3 fruit fly cellular contexts compared by ENCODE assay signal in the genomic region with DNA sequence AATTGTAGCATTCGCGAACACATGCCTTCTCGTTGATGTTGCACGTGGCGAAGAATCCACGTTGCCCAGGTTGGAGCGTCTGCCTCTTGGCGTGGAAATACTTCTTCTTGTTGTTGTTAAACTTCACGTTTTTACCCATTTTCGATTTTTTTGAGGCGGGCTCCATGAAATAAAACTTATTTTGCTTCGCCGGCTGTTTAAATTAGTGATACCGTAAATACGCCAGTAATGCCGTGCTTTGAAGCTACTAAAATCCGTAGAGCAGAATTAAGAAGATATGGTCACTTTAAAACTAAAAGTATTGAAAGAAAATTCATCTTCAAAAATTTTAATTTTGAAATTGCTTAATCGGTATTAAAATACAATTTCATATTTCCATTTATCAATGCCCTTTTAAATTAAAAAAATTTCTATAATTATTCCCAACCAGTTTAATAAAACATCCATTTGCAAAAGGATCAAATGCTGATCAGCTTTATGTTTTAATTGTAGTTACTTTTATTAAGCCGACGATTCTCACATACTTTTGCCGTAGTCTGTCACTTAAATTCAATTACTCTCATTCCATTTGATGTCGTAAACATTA.
TF ChIP-seq lines count a peak whose summit lies in the region.

A gene (minus strand): TSS at position 228 of the 586 bp plus-strand sequence.

- no peak for TF ChIP-seq CTCF in whole organism, embryonic (GFP tag; optimal IDR thresholded peaks at IDR 0.05; lab: Kevin White, UChicago)

TF ChIP-seq in whole organism, adult, 20 proteins besides CTCF, POLR2A, EP300 and RAD21:
- TF ChIP-seq ovo (GFP tag; optimal IDR thresholded peaks at IDR 0.05; lab: Kevin White, UChicago) (no peak), pad (GFP tag; optimal IDR thresholded peaks at IDR 0.05; lab: Kevin White, UChicago) (no peak), CG7045 (GFP tag; optimal IDR thresholded peaks at IDR 0.05; lab: Kevin White, UChicago) (no peak), kay (GFP tag; lab: Kevin White, UChicago; ENCODE audit: borderline replicate concordance) (peak; percentile 85), CG1620 (GFP tag; optimal IDR thresholded peaks at IDR 0.05; lab: Kevin White, UChicago) (no peak), tj (GFP tag; optimal IDR thresholded peaks at IDR 0.05; lab: Kevin White, UChicago) (peak; percentile 4)

TF ChIP-seq in whole organism, embryonic, 481 proteins besides CTCF, POLR2A, EP300 and RAD21:
- TF ChIP-seq Hsf (GFP tag; optimal IDR thresholded peaks at IDR 0.05; lab: Kevin White, UChicago): no peak
- peak; percentile 25 for TF ChIP-seq BEAF-32 (GFP tag; optimal IDR thresholded peaks at IDR 0.05; lab: Kevin White, UChicago)
- TF ChIP-seq CG18619 (GFP tag; optimal IDR thresholded peaks at IDR 0.05; lab: Kevin White, UChicago): no peak
- TF ChIP-seq CG9797 (GFP tag; optimal IDR thresholded peaks at IDR 0.05; lab: Kevin White, UChicago): peak; percentile 70
- no peak for TF ChIP-seq CG10565 (GFP tag; optimal IDR thresholded peaks at IDR 0.05; lab: Kevin White, UChicago)
- peak; percentile 29; the same call in 1 of the 2 replicates for TF ChIP-seq CG13287 (GFP tag; IDR thresholded peaks at IDR 0.05; lab: Robert Waterston, UW; ENCODE audit: partially characterized antibody)
- no peak for TF ChIP-seq kah (GFP tag; optimal IDR thresholded peaks at IDR 0.05; lab: Kevin White, UChicago)
- TF ChIP-seq MBD-R2 (GFP tag; IDR thresholded peaks at IDR 0.05; lab: Robert Waterston, UW): peak; percentile 68
- peak; percentile 43 for TF ChIP-seq dm (GFP tag; optimal IDR thresholded peaks at IDR 0.05; lab: Kevin White, UChicago)
- TF ChIP-seq pzg (GFP tag; optimal IDR thresholded peaks at IDR 0.05; lab: Kevin White, UChicago): peak; percentile 49
- TF ChIP-seq YL-1 (GFP tag; optimal IDR thresholded peaks at IDR 0.05; lab: Kevin White, UChicago): peak; percentile 48
- TF ChIP-seq hbn (GFP tag; IDR thresholded peaks at IDR 0.05; lab: Robert Waterston, UW; ENCODE audit: partially characterized antibody): no peak
- TF ChIP-seq wdn (GFP tag; IDR thresholded peaks at IDR 0.05; lab: Robert Waterston, UW): no peak
- TF ChIP-seq stwl (tag; optimal IDR thresholded peaks at IDR 0.05; lab: Kevin White, UChicago): peak; percentile 92
- no peak for TF ChIP-seq CG11085 (GFP tag; IDR thresholded peaks at IDR 0.05; lab: Robert Waterston, UW)
- peak; percentile 6 for TF ChIP-seq Lhr (GFP tag; optimal IDR thresholded peaks at IDR 0.05; lab: Kevin White, UChicago)
- peak in 1 of 3 experiments; percentile 14 for TF ChIP-seq Stat92E (GFP tag; optimal IDR thresholded peaks at IDR 0.05; lab: Kevin White, UChicago)
- peak; percentile 29 for TF ChIP-seq Dp (GFP tag; optimal IDR thresholded peaks at IDR 0.05; lab: Kevin White, UChicago)
- peak; percentile 42; the same call in 2 of the 3 replicates for TF ChIP-seq row (GFP tag; IDR thresholded peaks at IDR 0.05; lab: Robert Waterston, UW)
- peak; percentile 40 for TF ChIP-seq MESR4 (GFP tag; optimal IDR thresholded peaks at IDR 0.05; lab: Kevin White, UChicago)
- peak; percentile 43 for TF ChIP-seq CG4617 (GFP tag; optimal IDR thresholded peaks at IDR 0.05; lab: Kevin White, UChicago; ENCODE audit: borderline replicate concordance)
- TF ChIP-seq vnd (GFP tag; IDR thresholded peaks at IDR 0.05; lab: Robert Waterston, UW; ENCODE audit: partially characterized antibody): no peak
- TF ChIP-seq trem (tag; optimal IDR thresholded peaks at IDR 0.05; lab: Kevin White, UChicago): peak; percentile 29
- peak; percentile 34 for TF ChIP-seq CG10267 (tag; optimal IDR thresholded peaks at IDR 0.05; lab: Kevin White, UChicago)
- TF ChIP-seq gfzf (GFP tag; optimal IDR thresholded peaks at IDR 0.05; lab: Kevin White, UChicago): peak; percentile 85
- TF ChIP-seq slbo (GFP tag; IDR thresholded peaks at IDR 0.05; lab: Robert Waterston, UW): no peak
- TF ChIP-seq CG32532 (GFP tag; IDR thresholded peaks at IDR 0.05; lab: Robert Waterston, UW): no peak
- peak in 1 of 2 experiments; percentile 42 for TF ChIP-seq crp (GFP tag; optimal IDR thresholded peaks at IDR 0.05; lab: Kevin White, UChicago)
- TF ChIP-seq CG14710 (tag; optimal IDR thresholded peaks at IDR 0.05; lab: Kevin White, UChicago): peak; percentile 23
- TF ChIP-seq sens (GFP tag; lab: Kevin White, UChicago): peak; percentile 86
- TF ChIP-seq CG34422 (GFP tag; IDR thresholded peaks at IDR 0.05; lab: Robert Waterston, UW): peak; percentile 16; the same call in 1 of the 3 replicates
- TF ChIP-seq E2f2 (GFP tag; IDR thresholded peaks at IDR 0.05; lab: Robert Waterston, UW): peak; percentile 14; the same call in 1 of the 2 replicates

TF ChIP-seq in whole organism, pupa, 21 proteins besides CTCF, POLR2A, EP300 and RAD21:
- TF ChIP-seq D1 (tag; optimal IDR thresholded peaks at IDR 0.05; lab: Kevin White, UChicago) (peak; percentile 62), EcR (GFP tag; optimal IDR thresholded peaks at IDR 0.05; lab: Kevin White, UChicago) (no peak)
